Worm (Caenorhabditis elegans) whole organism, young adult: Measurements from ENCODE around the gene rga-5.

Source experiments
- cebp-2 ChIP-seq: fragments of 200-800 bp; sonication (Bioruptor generic); IDR thresholded peaks from 2 replicates; pipeline ENCODE4 v1.3.6; 2022; ENCODE audit warnings: missing genetic modification characterization, missing compliant biosample characterization
- lag-1 ChIP-seq: fragments of 200-800 bp; sonication (Bioruptor generic); IDR thresholded peaks from 2 replicates; pipeline ENCODE4 v1.3.6; 2022; ENCODE audit warnings: missing genetic modification reagents, missing genetic modification characterization, missing compliant biosample characterization
- nfya-1 ChIP-seq: sonication (generic microtip); optimal IDR thresholded peaks from 2 replicates; lab custom pipeline; 2017; ENCODE audit warnings: antibody characterized with exemption, missing compliant biosample characterization, missing genetic modification characterization, borderline replicate concordance; ENCODE audit not compliant: insufficient read depth
- sea-2 ChIP-seq: fragments of 200-800 bp; sonication (Bioruptor generic); IDR thresholded peaks from 2 replicates; pipeline ENCODE4 v1.3.6; 2022; ENCODE audit warnings: missing genetic modification characterization, missing compliant biosample characterization

ce11 chrIV:13865172-13865571 lies 37.5 kb downstream of the rga-5 start, which contains the start of gene vamp-8:
- TF ChIP-seq sea-2 (GFP tag; lab: Robert Waterston, UW) (no peak), cebp-2 (GFP tag; lab: Robert Waterston, UW) (no peak), lag-1 (no peak), nfya-1 (tag; lab: Kevin White, UChicago) (no peak)
